Fruit fly (Drosophila melanogaster) whole organism, embryonic: ENCODE data around the gene CG32679.

Experiments
- CG12071 ChIP-seq: fragments of 200-800 bp; sonication (Bioruptor generic); optimal IDR thresholded peaks from 3 replicates; lab custom pipeline; 2018; ENCODE audit warnings: missing biosample characterization, mild to moderate bottlenecking, missing genetic modification characterization
- CG14860 ChIP-seq: fragments of 200-800 bp; sonication (Bioruptor generic); IDR thresholded peaks from 3 replicates; pipeline ENCODE4 v1.3.6; 2022; ENCODE audit warnings: missing biosample characterization, missing genetic modification characterization; ENCODE audit not compliant: partially characterized antibody
- CG4360 ChIP-seq: fragments of 200-800 bp; sonication (Bioruptor generic); IDR thresholded peaks from 2 replicates; pipeline ENCODE4 v1.3.6; 2022; ENCODE audit warnings: missing biosample characterization, missing genetic modification characterization
- Chrac-16 ChIP-seq: fragments of 200-800 bp; sonication (Bioruptor generic); optimal IDR thresholded peaks from 3 replicates; lab custom pipeline; 2016; ENCODE audit warnings: missing biosample characterization, missing genetic modification characterization
- Hmx ChIP-seq: fragments of 200-800 bp; sonication (Bioruptor generic); optimal IDR thresholded peaks from 2 replicates; lab custom pipeline; 2016; ENCODE audit warnings: missing biosample characterization, missing genetic modification characterization
- eyg ChIP-seq: fragments of 200-800 bp; sonication (Bioruptor generic); optimal IDR thresholded peaks from 3 replicates; lab custom pipeline; 2016; ENCODE audit warnings: missing biosample characterization, missing genetic modification characterization

DNA sequence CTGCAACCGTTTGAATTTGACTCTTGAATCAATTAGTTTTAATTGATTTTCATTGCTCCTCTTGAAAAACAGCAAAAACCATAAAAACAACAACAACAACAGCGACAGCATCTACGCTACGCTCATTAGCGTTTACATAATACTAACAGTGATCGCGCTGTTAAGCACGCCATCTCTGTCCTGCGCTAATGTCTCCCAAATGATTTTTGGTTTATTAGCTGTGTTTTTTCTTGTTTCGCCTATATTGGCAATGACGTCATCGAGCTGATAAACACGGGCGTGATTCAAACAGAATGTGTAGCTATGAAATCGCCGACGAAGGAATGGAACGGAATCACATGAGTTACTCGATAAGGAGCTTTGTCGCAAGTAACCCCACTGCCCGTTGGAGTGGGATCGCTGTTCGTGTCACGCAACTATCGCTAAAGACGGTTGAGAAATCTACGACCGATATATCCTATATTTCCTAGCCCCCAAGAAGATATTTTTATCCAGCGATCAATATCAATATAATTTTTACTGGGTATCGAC, 19.6 kb upstream of the CG32679 start:
- TF ChIP-seq CG12071 (GFP tag; lab: Kevin White, UChicago) (no peak), eyg (no peak), CG14860 (no peak), CG4360 (GFP tag; lab: Robert Waterston, UW) (peak; percentile 35), Hmx (no peak), Chrac-16 (GFP tag; lab: Kevin White, UChicago) (no peak)
